Worm (Caenorhabditis elegans) whole organism, L4/young adult: ENCODE results near the gene acl-2.

Experiments
- W03F9.2 ChIP-seq: fragments of 150-350 bp; optimal IDR thresholded peaks from 2 replicates; lab custom pipeline; 2014; ENCODE audit warnings: missing biosample characterization, missing genetic modification characterization
- him-1 ChIP-seq: sonication (generic microtip); optimal IDR thresholded peaks from 2 replicates; lab custom pipeline; 2016; ENCODE audit warnings: missing genotype, missing genetic modification reagents, missing genetic modification characterization, missing compliant biosample characterization

ce11 chrV:10036275-10036674 is 5.4 kb upstream of the acl-2 start, which contains the start of gene T06E8.2:
- no peak for TF ChIP-seq W03F9.2 (tag; lab: Kevin White, UChicago)
- TF ChIP-seq him-1 (tag; lab: Kevin White, UChicago) = no peak
